Worm (Caenorhabditis elegans): ENCODE results near the gene unc-25.

unc-25 gene

DNA sequence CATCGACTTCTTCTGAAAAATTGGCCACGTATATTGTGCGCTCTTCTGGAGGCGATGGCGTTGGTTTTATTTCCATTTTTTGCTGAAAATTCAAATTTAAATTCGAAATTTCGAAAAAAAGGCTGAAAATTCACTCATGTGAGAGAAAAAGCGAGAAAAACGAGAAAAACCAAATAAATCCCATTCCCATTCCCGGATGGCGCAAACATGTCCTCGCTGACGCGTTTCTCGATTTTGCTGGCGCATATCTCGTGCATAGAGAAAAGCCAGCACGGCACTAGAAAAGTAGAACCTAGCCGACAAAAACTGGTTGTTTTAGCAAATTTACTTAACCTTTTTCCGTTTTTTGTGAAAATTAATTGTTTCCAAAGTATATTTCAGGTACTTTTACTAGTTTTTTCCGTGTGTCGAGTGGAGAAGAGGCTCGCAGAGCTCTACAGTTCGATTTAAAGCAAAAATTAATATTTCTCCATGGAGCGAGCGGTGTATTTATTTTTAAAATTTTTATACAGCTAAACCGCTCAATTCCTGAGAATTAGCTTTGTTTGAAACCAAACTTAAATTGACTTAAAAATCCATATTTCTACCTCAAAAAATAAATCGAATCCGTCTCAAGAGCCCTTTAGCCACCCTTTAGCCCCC is 10.5 kb upstream of the unc-25 start, which contains the start of gene rbm-7 (continued):
- TF ChIP-seq sma-9 (GFP tag; optimal IDR thresholded peaks at IDR 0.05), result no peak
- no peak for TF ChIP-seq sma-9 (tag; optimal IDR thresholded peaks at IDR 0.05)
- no peak for TF ChIP-seq mbf-1 (tag; optimal IDR thresholded peaks at IDR 0.05)
- TF ChIP-seq nhr-6 (tag; optimal IDR thresholded peaks at IDR 0.05), result no peak
- TF ChIP-seq gmeb-1 (tag; optimal IDR thresholded peaks at IDR 0.05), result peak; percentile 81
- TF ChIP-seq peb-1 (tag; optimal IDR thresholded peaks at IDR 0.05), result no peak
- no peak for TF ChIP-seq ztf-4 (tag; optimal IDR thresholded peaks at IDR 0.05)
- TF ChIP-seq R02D3.7 (tag; optimal IDR thresholded peaks at IDR 0.05), result peak; percentile 30
- TF ChIP-seq nhr-10 (tag; optimal IDR thresholded peaks at IDR 0.05), result no peak
- TF ChIP-seq unc-39 (tag; optimal IDR thresholded peaks at IDR 0.05), result no peak
- no peak for TF ChIP-seq ceh-82 (tag; optimal IDR thresholded peaks at IDR 0.05)
- TF ChIP-seq zag-1 (tag; optimal IDR thresholded peaks at IDR 0.05), result no peak
- TF ChIP-seq unc-55 (GFP tag; optimal IDR thresholded peaks at IDR 0.05), result peak; percentile 78
- no peak for TF ChIP-seq mdl-1 (tag; optimal IDR thresholded peaks at IDR 0.05)
- TF ChIP-seq unc-62 (GFP tag; optimal IDR thresholded peaks at IDR 0.05), result no peak
- TF ChIP-seq elt-1 (tag; optimal IDR thresholded peaks at IDR 0.05), result no peak
- no peak for TF ChIP-seq lin-39 (tag; optimal IDR thresholded peaks at IDR 0.05)
- TF ChIP-seq sma-3 (GFP tag; optimal IDR thresholded peaks at IDR 0.05), result peak; percentile 36
- no peak for TF ChIP-seq ztf-11 (tag; optimal IDR thresholded peaks at IDR 0.05)
- peak; percentile 70 for TF ChIP-seq crh-2 (tag; optimal IDR thresholded peaks at IDR 0.05)
- TF ChIP-seq sem-4 (tag; optimal IDR thresholded peaks at IDR 0.05), result peak; percentile 59

DNA sequence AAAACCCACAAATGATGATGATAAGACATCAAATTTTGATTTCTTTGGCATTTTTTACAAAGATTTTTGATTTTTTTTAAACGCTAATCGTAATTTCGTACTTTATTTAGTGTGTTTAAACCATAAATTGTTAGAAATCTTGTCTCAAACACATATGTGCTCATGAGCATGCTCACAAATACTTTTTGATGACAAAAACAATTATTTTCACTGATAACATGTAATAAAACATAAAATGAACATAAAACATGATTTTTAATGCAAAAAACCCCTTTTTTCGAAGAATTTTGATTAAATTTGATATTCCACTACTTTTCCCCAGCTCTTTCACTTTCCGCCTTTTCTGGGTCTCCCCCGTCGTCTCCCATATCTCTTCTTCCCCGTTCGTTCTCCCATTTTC is 9.7 kb upstream of the unc-25 start:
- TF ChIP-seq ztf-11 (tag; optimal IDR thresholded peaks at IDR 0.05) (no peak), skn-1 (tag; optimal IDR thresholded peaks at IDR 0.05) (peak; percentile 50), nhr-12 (tag; optimal IDR thresholded peaks at IDR 0.05) (no peak), nhr-21 (tag; optimal IDR thresholded peaks at IDR 0.05) (no peak), nhr-77 (tag; optimal IDR thresholded peaks at IDR 0.05) (no peak), nhr-10 (tag; optimal IDR thresholded peaks at IDR 0.05) (no peak), gmeb-1 (tag; optimal IDR thresholded peaks at IDR 0.05) (no peak)

DNA sequence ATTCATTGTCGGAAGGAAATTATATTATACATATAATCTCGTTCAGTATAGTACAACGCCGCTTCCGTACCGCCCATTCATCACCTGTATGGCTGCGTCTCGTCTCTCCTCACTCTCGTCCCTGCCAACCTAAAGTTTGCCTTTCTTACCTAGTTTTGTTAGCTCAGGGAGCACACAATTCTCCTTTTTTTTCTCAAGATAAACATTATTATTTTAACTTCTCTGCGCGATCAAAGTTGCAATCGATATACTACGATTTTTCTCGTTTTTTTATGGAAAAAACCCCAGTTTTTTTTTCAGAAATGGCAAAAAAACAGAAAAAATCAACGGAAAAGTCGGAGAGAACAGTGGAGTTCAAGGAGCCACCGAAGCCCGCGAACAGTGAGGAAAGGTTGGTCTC is 8.0 kb upstream of the unc-25 start, which contains the start of gene epg-3:
Gene epg-3, plus strand, starts transcription at position 301 of the 400 bp plus-strand sequence.
- TF ChIP-seq zag-1 (tag; optimal IDR thresholded peaks at IDR 0.05), result no peak
- no peak for TF ChIP-seq mab-5 (tag; optimal IDR thresholded peaks at IDR 0.05)
- no peak for TF ChIP-seq sem-4 (tag; optimal IDR thresholded peaks at IDR 0.05)
- no peak for TF ChIP-seq snpc-4 (tag; optimal IDR thresholded peaks at IDR 0.05)
- no peak for TF ChIP-seq Y55F3AM.14 (GFP tag; optimal IDR thresholded peaks at IDR 0.05)

DNA sequence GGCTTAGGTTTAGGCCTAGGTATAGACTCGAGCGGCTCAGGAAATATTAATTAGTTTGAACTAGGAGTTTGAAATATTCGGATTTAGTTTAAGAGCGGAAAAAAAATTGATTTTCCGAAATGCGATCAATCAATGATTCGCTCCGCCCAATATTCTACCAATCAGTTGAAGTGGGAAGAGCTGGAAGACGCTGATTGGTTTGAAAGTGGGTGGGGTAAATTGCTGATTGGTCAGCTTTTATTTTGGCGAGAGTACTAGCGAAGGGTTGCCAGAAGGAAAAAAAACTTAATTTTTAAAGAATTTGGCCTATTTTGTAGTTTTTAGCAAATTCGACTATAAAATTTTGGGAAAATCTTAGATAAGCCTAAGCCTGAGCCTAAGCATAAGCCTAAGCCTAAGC is 1.6 kb downstream of the unc-25 start:
- TF ChIP-seq nhr-237 (tag; optimal IDR thresholded peaks at IDR 0.05), result no peak
- TF ChIP-seq aly-2 (tag; optimal IDR thresholded peaks at IDR 0.05), result no peak
- no peak for TF ChIP-seq nhr-6 (tag; optimal IDR thresholded peaks at IDR 0.05)
- no peak for TF ChIP-seq C34F6.9 (tag; optimal IDR thresholded peaks at IDR 0.05)
- no peak for TF ChIP-seq nhr-10 (tag; optimal IDR thresholded peaks at IDR 0.05)
- TF ChIP-seq sma-9 (GFP tag; optimal IDR thresholded peaks at IDR 0.05), result no peak
- no peak for TF ChIP-seq sma-9 (tag; optimal IDR thresholded peaks at IDR 0.05)
- no peak for TF ChIP-seq unc-39 (tag; optimal IDR thresholded peaks at IDR 0.05)
- TF ChIP-seq ztf-11 (tag; optimal IDR thresholded peaks at IDR 0.05), result no peak
- no peak for TF ChIP-seq nhr-77 (tag; optimal IDR thresholded peaks at IDR 0.05)
- no peak for TF ChIP-seq egl-27 (tag; optimal IDR thresholded peaks at IDR 0.05)
- no peak for TF ChIP-seq skn-1 (tag; optimal IDR thresholded peaks at IDR 0.05)
- no peak for TF ChIP-seq R02D3.7 (tag; optimal IDR thresholded peaks at IDR 0.05)
- TF ChIP-seq alr-1 (tag; optimal IDR thresholded peaks at IDR 0.05), result no peak
- no peak for TF ChIP-seq ceh-82 (tag; optimal IDR thresholded peaks at IDR 0.05)
- no peak for TF ChIP-seq lin-39 (tag; optimal IDR thresholded peaks at IDR 0.05)
- TF ChIP-seq lsy-2 (tag; optimal IDR thresholded peaks at IDR 0.05), result no peak

DNA sequence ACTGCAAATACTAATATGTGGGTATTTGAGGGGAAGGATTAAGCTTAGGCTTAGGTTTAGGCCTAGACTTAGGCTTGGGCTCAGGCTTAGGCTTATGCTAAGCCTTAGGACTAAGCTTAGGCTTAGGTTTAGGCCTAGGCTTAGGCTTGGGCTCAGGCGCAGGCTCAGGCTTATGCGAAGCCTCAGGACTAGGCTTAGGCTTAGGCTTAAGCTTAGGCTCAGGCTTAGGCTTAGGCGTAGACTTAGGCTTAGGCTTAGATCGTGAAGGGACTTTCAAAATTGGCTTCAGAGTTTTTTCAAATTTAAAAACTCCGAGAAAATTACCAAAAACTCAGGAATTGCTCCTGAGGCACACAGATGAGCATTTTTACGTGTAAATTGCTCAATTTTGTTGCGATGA is 2.6 kb downstream of the unc-25 start:
- no peak for TF ChIP-seq ztf-4 (tag; optimal IDR thresholded peaks at IDR 0.05)
